Worm (Caenorhabditis elegans): Measurements from ENCODE around the gene srlf-34.
A peak's percentile ranks its signal among the peaks of the same experiment; 100 is the strongest.

The srlf-34 gene

DNA sequence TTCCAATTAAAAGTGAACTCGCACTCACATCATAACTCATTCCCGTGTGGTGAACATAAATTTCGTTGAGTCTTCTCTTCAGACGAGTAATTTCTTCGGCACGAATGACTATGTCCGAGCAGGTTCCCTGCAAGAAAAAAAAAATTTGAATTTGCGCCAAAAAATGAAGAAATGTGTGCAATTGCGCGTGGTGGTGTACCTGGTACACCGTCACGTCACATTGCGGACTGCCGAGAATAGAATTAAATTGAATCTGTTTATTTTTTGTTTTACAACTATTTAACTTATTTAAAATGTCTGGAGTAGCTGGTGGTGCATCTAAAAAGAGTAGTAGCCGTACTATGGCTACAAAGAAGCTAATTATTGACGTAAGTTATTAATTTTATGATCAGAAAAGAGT is 11.1 kb upstream of the srlf-34 start, which contains the start of gene mdt-22 (continued):
- peak; percentile 17 for TF ChIP-seq nhr-90 (tag; optimal IDR thresholded peaks at IDR 0.05)
- no peak for TF ChIP-seq mxl-1 (tag; optimal IDR thresholded peaks at IDR 0.05)
- TF ChIP-seq lsy-27 (tag; optimal IDR thresholded peaks at IDR 0.05; ENCODE audit: borderline replicate concordance, insufficient read depth), result no peak
- TF ChIP-seq bed-1 (GFP tag; IDR thresholded peaks at IDR 0.05), result no peak
- peak; percentile 76; the same call in 1 of the 2 replicates for TF ChIP-seq dox-1 (GFP tag; IDR thresholded peaks at IDR 0.05)
- peak; percentile 66 for TF ChIP-seq pbrm-1 (GFP tag; IDR thresholded peaks at IDR 0.05)
- peak; percentile 58; the same call in 1 of the 2 replicates for TF ChIP-seq hsf-1 (GFP tag; IDR thresholded peaks at IDR 0.05)
- TF ChIP-seq F57C9.4 (tag; optimal IDR thresholded peaks at IDR 0.05), result no peak
- no peak for TF ChIP-seq ceh-58 (GFP tag; IDR thresholded peaks at IDR 0.05)
- TF ChIP-seq ets-4 (GFP tag; optimal IDR thresholded peaks at IDR 0.05), result no peak
- peak; percentile 71 for TF ChIP-seq rcor-1 (GFP tag; IDR thresholded peaks at IDR 0.05)
- peak; percentile 66 for TF ChIP-seq ZK185.1 (tag; optimal IDR thresholded peaks at IDR 0.05; ENCODE audit: poor library complexity, severe bottlenecking)
- TF ChIP-seq snpc-4 (GFP tag; optimal IDR thresholded peaks at IDR 0.05), result peak; percentile 19
- peak; percentile 42 to 70 (median 62) for TF ChIP-seq snpc-4 (tag; optimal IDR thresholded peaks at IDR 0.05)
- TF ChIP-seq madf-10 (tag; optimal IDR thresholded peaks at IDR 0.05), result peak; percentile 30
- TF ChIP-seq hmg-1.2 (GFP tag; IDR thresholded peaks at IDR 0.05), result peak; percentile 55
- no peak for TF ChIP-seq ztf-6 (GFP tag; IDR thresholded peaks at IDR 0.05)
- no peak for TF ChIP-seq ceh-79 (tag; optimal IDR thresholded peaks at IDR 0.05)
- TF ChIP-seq egl-18 (GFP tag; IDR thresholded peaks at IDR 0.05), result no peak
- peak in 1 of 2 experiments; percentile 2 for TF ChIP-seq rec-8 (tag; optimal IDR thresholded peaks at IDR 0.05)
- TF ChIP-seq chd-7 (tag; optimal IDR thresholded peaks at IDR 0.05), result peak; percentile 70
- TF ChIP-seq F33H1.4 (GFP tag; IDR thresholded peaks at IDR 0.05), result peak; percentile 60
- no peak for TF ChIP-seq pha-4 (tag; optimal IDR thresholded peaks at IDR 0.05)
- peak; percentile 71 for TF ChIP-seq ceh-100 (GFP tag; IDR thresholded peaks at IDR 0.05)
- no peak for TF ChIP-seq bed-2 (GFP tag; IDR thresholded peaks at IDR 0.05)
- TF ChIP-seq zfh-2 (GFP tag; conservative IDR thresholded peaks at IDR 0.05), result no peak
- no peak for TF ChIP-seq gei-17 (GFP tag; optimal IDR thresholded peaks at IDR 0.05)
- TF ChIP-seq mes-4 (tag; optimal IDR thresholded peaks at IDR 0.05), result no peak
- TF ChIP-seq T07F8.4 (tag; optimal IDR thresholded peaks at IDR 0.05), result no peak
- TF ChIP-seq ccch-3 (GFP tag; optimal IDR thresholded peaks at IDR 0.05), result no peak
- no peak for TF ChIP-seq cebp-2 (GFP tag; IDR thresholded peaks at IDR 0.05)
- TF ChIP-seq F49E8.2 (tag; optimal IDR thresholded peaks at IDR 0.05; ENCODE audit: insufficient read depth), result peak; percentile 18
- TF ChIP-seq Y56A3A.18 (GFP tag; IDR thresholded peaks at IDR 0.05), result 0 out of 2 replicates have a peak, but pooled peaks have one; percentile 7
- no peak for TF ChIP-seq hrde-1 (tag; optimal IDR thresholded peaks at IDR 0.05; ENCODE audit: borderline replicate concordance)
- TF ChIP-seq F37B4.10 (GFP tag; IDR thresholded peaks at IDR 0.05), result no peak
- peak; percentile 64 for TF ChIP-seq lsl-1 (GFP tag; optimal IDR thresholded peaks at IDR 0.05)
- TF ChIP-seq fkh-3 (tag; optimal IDR thresholded peaks at IDR 0.05), result no peak
- TF ChIP-seq F52B5.7 (tag; optimal IDR thresholded peaks at IDR 0.05), result peak; percentile 41
- no peak for TF ChIP-seq zim-3 (tag; optimal IDR thresholded peaks at IDR 0.05)
- TF ChIP-seq egl-44 (GFP tag; IDR thresholded peaks at IDR 0.05), result no peak
- TF ChIP-seq B0336.3 (GFP tag; IDR thresholded peaks at IDR 0.05), result peak; percentile 64
- no peak for TF ChIP-seq let-526 (GFP tag; IDR thresholded peaks at IDR 0.05)
- no peak for TF ChIP-seq unc-62 (GFP tag; optimal IDR thresholded peaks at IDR 0.05)
- peak; percentile 50 for TF ChIP-seq athp-1 (tag; optimal IDR thresholded peaks at IDR 0.05)
- TF ChIP-seq D2030.7 (GFP tag; IDR thresholded peaks at IDR 0.05), result peak; percentile 58; the same call in 1 of the 2 replicates
- TF ChIP-seq lin-40 (tag; optimal IDR thresholded peaks at IDR 0.05), result peak; percentile 65
- peak; percentile 96 for TF ChIP-seq lin-54 (GFP tag; optimal IDR thresholded peaks at IDR 0.05)
- peak; percentile 50 for TF ChIP-seq K12H6.12 (tag; optimal IDR thresholded peaks at IDR 0.05)
- TF ChIP-seq hlh-26 (GFP tag; conservative IDR thresholded peaks at IDR 0.05), result no peak
